Worm (Caenorhabditis elegans) whole organism, L2 larva: ENCODE data around the gene nmr-1.

ENCODE experiments used
- C34F6.9 ChIP-seq: fragments of 150-350 bp; optimal IDR thresholded peaks from 2 replicates; lab custom pipeline; 2014; ENCODE audit warnings: missing biosample characterization, missing genetic modification characterization
- F13H6.1 ChIP-seq: sonication (generic microtip); optimal IDR thresholded peaks from 2 replicates; lab custom pipeline; 2016; ENCODE audit warnings: missing genetic modification characterization, missing compliant biosample characterization
- Y55F3AM.14 ChIP-seq: fragments of 200-800 bp; sonication (Bioruptor generic); optimal IDR thresholded peaks from 2 replicates; lab custom pipeline; 2018; ENCODE audit warnings: mild to moderate bottlenecking, missing genetic modification characterization, missing compliant biosample characterization
- alr-1 ChIP-seq: fragments of 150-350 bp; optimal IDR thresholded peaks from 2 replicates; lab custom pipeline; 2014; ENCODE audit warnings: missing biosample characterization, missing genetic modification characterization
- aly-2 ChIP-seq: fragments of 150-350 bp; optimal IDR thresholded peaks from 2 replicates; lab custom pipeline; 2014; ENCODE audit warnings: missing biosample characterization, missing genetic modification characterization
- ama-1 ChIP-seq: fragments of 150-350 bp; optimal IDR thresholded peaks from 2 replicates; lab custom pipeline; 2018; ENCODE audit warnings: inconsistent platforms
- blmp-1 ChIP-seq: sonication (generic microtip); optimal IDR thresholded peaks from 2 replicates; lab custom pipeline; 2017; ENCODE audit warnings: missing genetic modification characterization, mild to moderate bottlenecking, missing compliant biosample characterization, antibody characterized with exemption, moderate library complexity; ENCODE audit not compliant: insufficient read depth
- elt-3 ChIP-seq: sonication (generic microtip); optimal IDR thresholded peaks from 2 replicates; lab custom pipeline; 2017; ENCODE audit warnings: missing biosample characterization, missing genetic modification characterization
- fos-1 ChIP-seq: fragments of 150-350 bp; optimal IDR thresholded peaks from 2 replicates; lab custom pipeline; 2014; ENCODE audit warnings: missing biosample characterization, missing genetic modification characterization
- gmeb-1 ChIP-seq: fragments of 150-350 bp; optimal IDR thresholded peaks from 2 replicates; lab custom pipeline; 2014; ENCODE audit warnings: missing biosample characterization, missing genetic modification characterization
- lin-11 ChIP-seq: fragments of 150-350 bp; sonication (generic microtip); optimal IDR thresholded peaks from 2 replicates; lab custom pipeline; 2014; ENCODE audit warnings: missing biosample characterization, missing genetic modification characterization, inconsistent platforms, mixed read lengths
- lin-13 ChIP-seq: fragments of 150-350 bp; optimal IDR thresholded peaks from 2 replicates; lab custom pipeline; 2014; ENCODE audit warnings: missing biosample characterization, missing genetic modification reagents, missing genetic modification characterization
- lin-39 ChIP-seq: fragments of 150-350 bp; optimal IDR thresholded peaks from 2 replicates; lab custom pipeline; 2014; ENCODE audit warnings: missing biosample characterization, missing genetic modification reagents, missing genetic modification characterization
- lsy-2 ChIP-seq, 2 experiments: fragments of 150-350 bp in 1 of 2; sonication (generic microtip) in 1 of 2; optimal IDR thresholded peaks; 2 replicates each; lab custom pipeline; 2014 to 2017; ENCODE audit warnings: missing biosample characterization in 2 of 2, missing genetic modification characterization in 2 of 2
- mab-5 ChIP-seq: fragments of 150-350 bp; optimal IDR thresholded peaks from 2 replicates; lab custom pipeline; 2014; ENCODE audit warnings: missing biosample characterization, missing genetic modification characterization
- mdl-1 ChIP-seq, 2 experiments: fragments of 150-350 bp in 1 of 2; sonication (generic microtip) in 1 of 2; optimal IDR thresholded peaks; 2 replicates each; lab custom pipeline; 2017; ENCODE audit warnings: missing biosample characterization in 2 of 2, missing genetic modification characterization in 2 of 2
- nhr-10 ChIP-seq: sonication (generic microtip); optimal IDR thresholded peaks from 2 replicates; lab custom pipeline; 2017; ENCODE audit warnings: missing biosample characterization, missing genetic modification characterization
- nhr-11 ChIP-seq: fragments of 150-350 bp; optimal IDR thresholded peaks from 2 replicates; lab custom pipeline; 2014; ENCODE audit warnings: missing biosample characterization, missing genetic modification characterization
- nhr-12 ChIP-seq: fragments of 150-350 bp; optimal IDR thresholded peaks from 2 replicates; lab custom pipeline; 2014; ENCODE audit warnings: missing biosample characterization, missing genetic modification characterization
- nhr-21 ChIP-seq: fragments of 150-350 bp; optimal IDR thresholded peaks from 2 replicates; lab custom pipeline; 2014; ENCODE audit warnings: missing biosample characterization, missing genetic modification characterization
- nhr-237 ChIP-seq: fragments of 150-350 bp; optimal IDR thresholded peaks from 2 replicates; lab custom pipeline; 2014; ENCODE audit warnings: missing biosample characterization, missing genetic modification characterization
- nhr-25 ChIP-seq: fragments of 150-350 bp; sonication (generic microtip); optimal IDR thresholded peaks from 3 replicates; lab custom pipeline; 2014; ENCODE audit warnings: missing biosample characterization, missing genetic modification characterization
- nhr-77 ChIP-seq: fragments of 150-350 bp; optimal IDR thresholded peaks from 2 replicates; lab custom pipeline; 2014; ENCODE audit warnings: missing biosample characterization, missing genetic modification characterization
- peb-1 ChIP-seq: fragments of 150-350 bp; optimal IDR thresholded peaks from 2 replicates; lab custom pipeline; 2014; ENCODE audit warnings: missing biosample characterization, missing genetic modification characterization
- sem-4 ChIP-seq: fragments of 150-350 bp; optimal IDR thresholded peaks from 2 replicates; lab custom pipeline; 2014; ENCODE audit warnings: missing biosample characterization, missing genetic modification reagents, missing genetic modification characterization
- skn-1 ChIP-seq: sonication (generic microtip); optimal IDR thresholded peaks from 2 replicates; lab custom pipeline; 2017; ENCODE audit warnings: missing biosample characterization, missing genetic modification characterization
- sma-3 ChIP-seq: sonication (generic microtip); optimal IDR thresholded peaks from 2 replicates; lab custom pipeline; 2016; ENCODE audit warnings: missing genetic modification reagents, missing genetic modification characterization, missing compliant biosample characterization
- sma-9 ChIP-seq, 2 experiments: fragments of 150-350 bp in 1 of 2; sonication (generic microtip) in 1 of 2; optimal IDR thresholded peaks; 2 replicates each; lab custom pipeline; 2014 to 2016; ENCODE audit warnings: missing genetic modification characterization in 2 of 2, mild to moderate bottlenecking in 1 of 2, missing biosample characterization in 1 of 2, missing compliant biosample characterization in 1 of 2, missing genetic modification reagents in 1 of 2, moderate library complexity in 1 of 2
- unc-39 ChIP-seq: fragments of 150-350 bp; optimal IDR thresholded peaks from 2 replicates; lab custom pipeline; 2014; ENCODE audit warnings: missing biosample characterization, missing genetic modification characterization
- unc-62 ChIP-seq: fragments of 150-350 bp; optimal IDR thresholded peaks from 2 replicates; lab custom pipeline; 2014; ENCODE audit warnings: missing biosample characterization, missing genetic modification reagents, missing genetic modification characterization
- ztf-1 ChIP-seq: fragments of 200-800 bp; sonication (Bioruptor generic); conservative IDR thresholded peaks from 2 replicates; pipeline ENCODE4 v1.3.6; 2022; ENCODE audit warnings: missing genetic modification characterization, missing compliant biosample characterization
- ztf-4 ChIP-seq: fragments of 150-350 bp; optimal IDR thresholded peaks from 2 replicates; lab custom pipeline; 2014; ENCODE audit warnings: missing biosample characterization, missing genetic modification characterization

The nmr-1 gene

ce11 chrII:5420947-5421614 is 25.3 kb downstream of the nmr-1 start, which contains the start of gene tofu-6:
Gene tofu-6, plus strand, starts transcription at chrII:5421248.
- TF ChIP-seq lin-39 (tag; lab: Kevin White, UChicago) (no peak), C34F6.9 (tag; lab: Kevin White, UChicago) (peak; percentile 9), lsy-2 (tag; optimal IDR thresholded peaks at IDR 0.05; lab: Kevin White, UChicago) (peak in 1 of 2 experiments; percentile 93)
- TF ChIP-seq, all 48 proteins: peak for 2

ce11 chrII:5418929-5419328 is 27.5 kb downstream of the nmr-1 start, which contains the start of gene EEED8.15:
Gene EEED8.15, plus strand, starts transcription at chrII:5419229.
- TF ChIP-seq blmp-1 (tag; lab: Kevin White, UChicago) (no peak), nhr-25 (tag; lab: Kevin White, UChicago) (no peak), fos-1 (tag; lab: Kevin White, UChicago) (no peak), lsy-2 (tag; optimal IDR thresholded peaks at IDR 0.05; lab: Kevin White, UChicago) (no peak), ztf-1 (GFP tag; lab: Robert Waterston, UW) (no peak), ztf-4 (tag; lab: Kevin White, UChicago) (no peak), gmeb-1 (tag; lab: Kevin White, UChicago) (no peak), sem-4 (tag; lab: Kevin White, UChicago) (no peak), nhr-237 (tag; lab: Kevin White, UChicago) (no peak), peb-1 (tag; lab: Kevin White, UChicago) (no peak), nhr-21 (no peak), C34F6.9 (tag; lab: Kevin White, UChicago) (no peak)

- no peak for TF ChIP-seq nhr-12 (tag; lab: Kevin White, UChicago)
- TF ChIP-seq nhr-77 (tag; lab: Kevin White, UChicago), result no peak
- no peak for TF ChIP-seq skn-1
- TF ChIP-seq sma-9 (GFP tag; optimal IDR thresholded peaks at IDR 0.05; lab: Kevin White, UChicago), result no peak
- TF ChIP-seq sma-9 (tag; optimal IDR thresholded peaks at IDR 0.05; lab: Kevin White, UChicago), result no peak
These were observed 28.1 kb downstream of the nmr-1 start for ce11 chrII:5418317-5418716.

ce11 chrII:5417905-5418304 is 28.5 kb downstream of the nmr-1 start:
- TF ChIP-seq nhr-25 (tag; lab: Kevin White, UChicago) (no peak), mab-5 (no peak), elt-3 (no peak)

ce11 chrII:5416204-5416764 is 30.1 kb downstream of the nmr-1 start, which contains the start of gene EEED8.2:
Gene EEED8.2, plus strand, starts transcription at chrII:5416714.
- TF ChIP-seq F13H6.1 (tag; lab: Kevin White, UChicago) (no peak), aly-2 (tag; lab: Kevin White, UChicago) (no peak), fos-1 (tag; lab: Kevin White, UChicago) (no peak), lin-13 (GFP tag; lab: Kevin White, UChicago) (no peak), nhr-12 (tag; lab: Kevin White, UChicago) (no peak), sma-3 (GFP tag; lab: Kevin White, UChicago) (no peak), mdl-1 (tag; optimal IDR thresholded peaks at IDR 0.05; lab: Kevin White, UChicago) (no peak), nhr-10 (no peak), lin-11 (tag; lab: Kevin White, UChicago) (no peak), nhr-21 (no peak), nhr-237 (tag; lab: Kevin White, UChicago) (no peak), skn-1 (no peak), ztf-1 (GFP tag; lab: Robert Waterston, UW) (no peak), ama-1 (no peak), Y55F3AM.14 (no peak), lin-39 (tag; lab: Kevin White, UChicago) (no peak), unc-39 (tag; lab: Kevin White, UChicago) (no peak), nhr-11 (tag; lab: Kevin White, UChicago) (no peak), unc-62 (GFP tag; lab: Kevin White, UChicago) (no peak), alr-1 (no peak)
